Worm (Caenorhabditis elegans): ENCODE data around the gene ttr-2.
A peak's percentile ranks its signal among the peaks of the same experiment; 100 is the strongest.

The ttr-2 gene

ce11 chrIII:9905307-9905706, 22.3 kb upstream of the ttr-2 start (continued):
- TF ChIP-seq zfp-2 (tag; optimal IDR thresholded peaks at IDR 0.05) = no peak
- TF ChIP-seq mdl-1 (tag; optimal IDR thresholded peaks at IDR 0.05) = peak in 1 of 2 experiments; percentile 36
- TF ChIP-seq ceh-20 (GFP tag; IDR thresholded peaks at IDR 0.05) = no peak
- TF ChIP-seq ces-1 (GFP tag; optimal IDR thresholded peaks at IDR 0.05) = peak; percentile 73
- TF ChIP-seq fkh-10 (GFP tag; optimal IDR thresholded peaks at IDR 0.05) = peak; percentile 83

- TF ChIP-seq unc-62 (GFP tag; optimal IDR thresholded peaks at IDR 0.05 in 1 of 2) = peak in 1 of 2 experiments; percentile 23
- TF ChIP-seq unc-62 (tag; optimal IDR thresholded peaks at IDR 0.05) = no peak
- peak; percentile 22 for TF ChIP-seq mes-2 (tag; optimal IDR thresholded peaks at IDR 0.05; ENCODE audit: poor library complexity, severe bottlenecking)
- no peak for TF ChIP-seq dmd-6 (GFP tag; IDR thresholded peaks at IDR 0.05)
- TF ChIP-seq nhr-77 (tag; optimal IDR thresholded peaks at IDR 0.05) = no peak
- TF ChIP-seq unc-39 (tag; optimal IDR thresholded peaks at IDR 0.05) = no peak
- TF ChIP-seq ctbp-1 (GFP tag; IDR thresholded peaks at IDR 0.05) = no peak
- no peak for TF ChIP-seq daf-16 (GFP tag; optimal IDR thresholded peaks at IDR 0.05)
- TF ChIP-seq daf-16 (tag; optimal IDR thresholded peaks at IDR 0.05) = no peak
- TF ChIP-seq nhr-28 (tag; optimal IDR thresholded peaks at IDR 0.05) = peak; percentile 37
- no peak for TF ChIP-seq ceh-20 (GFP tag; IDR thresholded peaks at IDR 0.05)
Measured at ce11 chrIII:9907574-9907973, 20.0 kb upstream of the ttr-2 start.

ce11 chrIII:9908769-9909168, 18.8 kb upstream of the ttr-2 start:
- TF ChIP-seq zag-1 (tag; optimal IDR thresholded peaks at IDR 0.05) (no peak), arid-1 (GFP tag; conservative IDR thresholded peaks at IDR 0.05) (no peak), cey-2 (tag; optimal IDR thresholded peaks at IDR 0.05; ENCODE audit: borderline replicate concordance, insufficient read depth) (no peak), dve-1 (tag; optimal IDR thresholded peaks at IDR 0.05; ENCODE audit: insufficient read depth) (peak; percentile 2), lin-39 (tag; optimal IDR thresholded peaks at IDR 0.05) (no peak), hlh-30 (tag; optimal IDR thresholded peaks at IDR 0.05; ENCODE audit: insufficient read depth) (peak; percentile 7)

- TF ChIP-seq dve-1 (tag; optimal IDR thresholded peaks at IDR 0.05; ENCODE audit: insufficient read depth) (peak; percentile 1), daf-16 (GFP tag; optimal IDR thresholded peaks at IDR 0.05) (no peak), daf-16 (tag; optimal IDR thresholded peaks at IDR 0.05) (peak; percentile 51), cey-2 (tag; optimal IDR thresholded peaks at IDR 0.05; ENCODE audit: borderline replicate concordance, insufficient read depth) (no peak), nhr-42 (GFP tag; IDR thresholded peaks at IDR 0.05) (no peak), nhr-77 (tag; optimal IDR thresholded peaks at IDR 0.05) (peak; percentile 15), dmd-6 (GFP tag; IDR thresholded peaks at IDR 0.05) (peak; percentile 48; the same call in 1 of the 2 replicates), ama-1 (optimal IDR thresholded peaks at IDR 0.05) (no peak), lin-29 (GFP tag; IDR thresholded peaks at IDR 0.05) (no peak), zip-11 (GFP tag; IDR thresholded peaks at IDR 0.05) (no peak), nhr-6 (tag; optimal IDR thresholded peaks at IDR 0.05) (no peak), pqm-1 (tag; optimal IDR thresholded peaks at IDR 0.05) (peak; percentile 54), aha-1 (tag) (no peak), F49E8.2 (tag; optimal IDR thresholded peaks at IDR 0.05; ENCODE audit: borderline replicate concordance) (no peak), madf-5 (GFP tag; IDR thresholded peaks at IDR 0.05) (no peak), pha-4 (GFP tag; IDR thresholded peaks at IDR 0.05) (no peak), pha-4 (tag; optimal IDR thresholded peaks at IDR 0.05) (peak; percentile 62), hlh-11 (tag; optimal IDR thresholded peaks at IDR 0.05) (peak; percentile 9)
Measured at ce11 chrIII:9910608-9911479, 16.7 kb upstream of the ttr-2 start, which contains the start of the genes cyld-1 and F40F12.9. Gene cyld-1 (minus strand): TSS chrIII:9910658. Gene F40F12.9 (plus strand): TSS chrIII:9911328.

Data from whole organism, L4 larva.